Worm (Caenorhabditis elegans) whole organism, late embryonic: ENCODE results near the gene ZC8.6.

Source experiments
- C38D4.7 ChIP-seq: fragments of 200-800 bp; sonication (Bioruptor generic); optimal IDR thresholded peaks from 2 replicates; lab custom pipeline; 2018; ENCODE audit warnings: mild to moderate bottlenecking, missing genetic modification characterization, moderate library complexity, missing compliant biosample characterization
- K02D7.2 ChIP-seq: sonication (generic microtip); optimal IDR thresholded peaks from 2 replicates; lab custom pipeline; 2017; ENCODE audit warnings: mild to moderate bottlenecking, missing genetic modification characterization, missing compliant biosample characterization
- T23F11.4 ChIP-seq: fragments of 200-800 bp; sonication (Bioruptor generic); optimal IDR thresholded peaks from 2 replicates; lab custom pipeline; 2018; ENCODE audit warnings: mild to moderate bottlenecking, missing genetic modification characterization, missing compliant biosample characterization
- ahr-1 ChIP-seq: sonication (generic microtip); optimal IDR thresholded peaks from 2 replicates; lab custom pipeline; 2016; ENCODE audit warnings: missing genetic modification characterization, missing compliant biosample characterization
- ama-1 ChIP-seq: fragments of 150-350 bp; optimal IDR thresholded peaks from 2 replicates; lab custom pipeline; 2014
- ceh-14 ChIP-seq: sonication (generic microtip); optimal IDR thresholded peaks from 2 replicates; lab custom pipeline; 2016; ENCODE audit warnings: missing genotype, missing genetic modification characterization, missing compliant biosample characterization
- ceh-19 ChIP-seq: fragments of 200-800 bp; sonication (Bioruptor generic); optimal IDR thresholded peaks from 2 replicates; lab custom pipeline; 2018; ENCODE audit warnings: mild to moderate bottlenecking, missing genetic modification characterization, missing compliant biosample characterization
- ceh-24 ChIP-seq: sonication (generic microtip); optimal IDR thresholded peaks from 2 replicates; lab custom pipeline; 2016; ENCODE audit warnings: mild to moderate bottlenecking, missing genetic modification characterization, missing compliant biosample characterization
- ceh-30 ChIP-seq: fragments of 150-350 bp; optimal IDR thresholded peaks from 2 replicates; lab custom pipeline; 2014; ENCODE audit warnings: missing biosample characterization, missing genetic modification characterization
- ceh-34 ChIP-seq: sonication (generic microtip); optimal IDR thresholded peaks from 2 replicates; lab custom pipeline; 2016; ENCODE audit warnings: mild to moderate bottlenecking, missing genetic modification characterization, missing compliant biosample characterization
- ceh-48 ChIP-seq: sonication (generic microtip); optimal IDR thresholded peaks from 2 replicates; lab custom pipeline; 2016; ENCODE audit warnings: missing genetic modification characterization, inconsistent platforms, missing compliant biosample characterization
- ceh-6 ChIP-seq: fragments of 200-800 bp; sonication (Bioruptor generic); optimal IDR thresholded peaks from 2 replicates; lab custom pipeline; 2018; ENCODE audit warnings: mild to moderate bottlenecking, missing genetic modification characterization, missing compliant biosample characterization
- ceh-9 ChIP-seq: sonication (generic microtip); optimal IDR thresholded peaks from 2 replicates; lab custom pipeline; 2016; ENCODE audit warnings: mild to moderate bottlenecking, missing genetic modification characterization, inconsistent platforms, missing compliant biosample characterization
- dmd-4 ChIP-seq: sonication (generic microtip); optimal IDR thresholded peaks from 2 replicates; lab custom pipeline; 2016; ENCODE audit warnings: borderline replicate concordance, missing genetic modification characterization, missing compliant biosample characterization
- dve-1 ChIP-seq: sonication (generic microtip); optimal IDR thresholded peaks from 2 replicates; lab custom pipeline; 2017; ENCODE audit warnings: antibody characterized with exemption, mild to moderate bottlenecking, missing genetic modification characterization, missing compliant biosample characterization
- elt-2 ChIP-seq: sonication (generic microtip); optimal IDR thresholded peaks from 2 replicates; lab custom pipeline; 2016; ENCODE audit warnings: missing genetic modification reagents, missing genetic modification characterization, missing compliant biosample characterization
- elt-4 ChIP-seq: sonication (generic microtip); optimal IDR thresholded peaks from 2 replicates; lab custom pipeline; 2016; ENCODE audit warnings: missing genetic modification characterization, missing compliant biosample characterization
- ets-4 ChIP-seq: sonication (generic microtip); optimal IDR thresholded peaks from 2 replicates; lab custom pipeline; 2016; ENCODE audit warnings: missing genetic modification characterization, missing compliant biosample characterization
- eyg-1 ChIP-seq: sonication (generic microtip); optimal IDR thresholded peaks from 2 replicates; lab custom pipeline; 2016; ENCODE audit warnings: missing genotype, missing genetic modification characterization, missing compliant biosample characterization
- fax-1 ChIP-seq: sonication (generic microtip); optimal IDR thresholded peaks from 2 replicates; lab custom pipeline; 2016; ENCODE audit warnings: missing genotype, missing genetic modification characterization, missing compliant biosample characterization
- gmeb-2 ChIP-seq: sonication (generic microtip); optimal IDR thresholded peaks from 2 replicates; lab custom pipeline; 2016; ENCODE audit warnings: missing genetic modification characterization, inconsistent platforms, missing compliant biosample characterization
- hlh-6 ChIP-seq: sonication (generic microtip); optimal IDR thresholded peaks from 2 replicates; lab custom pipeline; 2016; ENCODE audit warnings: missing genotype, missing genetic modification characterization, missing compliant biosample characterization
- hlh-8 ChIP-seq: sonication (generic microtip); optimal IDR thresholded peaks from 2 replicates; lab custom pipeline; 2016; ENCODE audit warnings: missing genotype, missing genetic modification characterization, missing compliant biosample characterization
- lim-6 ChIP-seq: sonication (generic microtip); optimal IDR thresholded peaks from 2 replicates; lab custom pipeline; 2016; ENCODE audit warnings: missing genetic modification characterization, missing compliant biosample characterization
- lin-11 ChIP-seq: fragments of 200-800 bp; sonication (Bioruptor generic); optimal IDR thresholded peaks from 2 replicates; lab custom pipeline; 2018; ENCODE audit warnings: mild to moderate bottlenecking, missing genetic modification characterization, missing compliant biosample characterization
- madf-2 ChIP-seq: sonication (generic microtip); optimal IDR thresholded peaks from 2 replicates; lab custom pipeline; 2017; ENCODE audit warnings: missing genetic modification characterization, missing compliant biosample characterization
- mec-3 ChIP-seq: sonication (generic microtip); optimal IDR thresholded peaks from 2 replicates; lab custom pipeline; 2016; ENCODE audit warnings: borderline replicate concordance, missing genetic modification characterization, missing compliant biosample characterization
- nfya-1 ChIP-seq: sonication (generic microtip); optimal IDR thresholded peaks from 2 replicates; lab custom pipeline; 2017; ENCODE audit warnings: missing genetic modification characterization, mild to moderate bottlenecking, missing compliant biosample characterization, antibody characterized with exemption, moderate library complexity
- pha-4 ChIP-seq: fragments of 150-350 bp; optimal IDR thresholded peaks from 2 replicates; lab custom pipeline; 2018; ENCODE audit warnings: missing biosample characterization, missing genetic modification reagents, missing genetic modification characterization
- pros-1 ChIP-seq: fragments of 150-350 bp; optimal IDR thresholded peaks from 2 replicates; lab custom pipeline; 2014; ENCODE audit warnings: missing biosample characterization, missing genetic modification reagents, missing genetic modification characterization
- rnt-1 ChIP-seq: sonication (generic microtip); optimal IDR thresholded peaks from 2 replicates; lab custom pipeline; 2016; ENCODE audit warnings: missing genetic modification characterization, missing compliant biosample characterization
- sdc-2 ChIP-seq: sonication (generic microtip); optimal IDR thresholded peaks from 2 replicates; lab custom pipeline; 2016; ENCODE audit warnings: missing genotype, missing genetic modification characterization, missing compliant biosample characterization
- sox-2 ChIP-seq: fragments of 200-800 bp; sonication (Bioruptor generic); IDR thresholded peaks from 2 replicates; pipeline ENCODE4 v1.3.6; 2022; ENCODE audit warnings: missing genetic modification reagents, missing genetic modification characterization, missing compliant biosample characterization
- syd-9 ChIP-seq: sonication (generic microtip); optimal IDR thresholded peaks from 2 replicates; lab custom pipeline; 2016; ENCODE audit warnings: mild to moderate bottlenecking, missing genetic modification characterization, moderate library complexity, missing compliant biosample characterization
- tbx-2 ChIP-seq: sonication (generic microtip); optimal IDR thresholded peaks from 2 replicates; lab custom pipeline; 2016; ENCODE audit warnings: missing genetic modification characterization, missing compliant biosample characterization
- tbx-7 ChIP-seq: sonication (generic microtip); optimal IDR thresholded peaks from 2 replicates; lab custom pipeline; 2016; ENCODE audit warnings: missing genotype, missing genetic modification characterization, missing compliant biosample characterization
- unc-3 ChIP-seq, 2 experiments: fragments of 200-800 bp in 1 of 2; sonication (Bioruptor generic) in 1 of 2; sonication (generic microtip) in 1 of 2; conservative IDR thresholded peaks in 1 of 2; optimal IDR thresholded peaks in 1 of 2; 2 replicates each; pipeline versions ENCODE4 v1.3.6 to Lab custom; 2016 to 2022; ENCODE audit warnings: missing compliant biosample characterization in 2 of 2, missing genetic modification characterization in 2 of 2, missing genetic modification reagents in 1 of 2
- unc-42 ChIP-seq: sonication (generic microtip); optimal IDR thresholded peaks from 2 replicates; lab custom pipeline; 2016; ENCODE audit warnings: missing genotype, missing genetic modification characterization, missing compliant biosample characterization
- unc-55 ChIP-seq: sonication (generic microtip); optimal IDR thresholded peaks from 2 replicates; lab custom pipeline; 2017; ENCODE audit warnings: missing biosample characterization, missing genetic modification reagents, missing genetic modification characterization
- unc-86 ChIP-seq: sonication (generic microtip); optimal IDR thresholded peaks from 2 replicates; lab custom pipeline; 2016; ENCODE audit warnings: missing genetic modification characterization, missing compliant biosample characterization
- ztf-16 ChIP-seq: sonication (generic microtip); optimal IDR thresholded peaks from 2 replicates; lab custom pipeline; 2017; ENCODE audit warnings: missing genetic modification characterization, missing compliant biosample characterization

ZC8.6 gene

ce11 chrX:4957259-4957658 lies 40.1 kb downstream of the ZC8.6 start, which contains the start of gene M03F4.4 (continued):
- TF ChIP-seq unc-86 (tag; lab: Kevin White, UChicago) (no peak), tbx-2 (peak; percentile 53), K02D7.2 (tag; lab: Kevin White, UChicago) (no peak), eyg-1 (tag; lab: Kevin White, UChicago) (no peak), syd-9 (no peak), lim-6 (tag; lab: Kevin White, UChicago) (no peak), ama-1 (lab: Kevin White, UChicago) (no peak), rnt-1 (peak; percentile 81), ztf-16 (tag; lab: Kevin White, UChicago) (no peak), ceh-19 (GFP tag; lab: Kevin White, UChicago) (no peak), ceh-6 (GFP tag; lab: Kevin White, UChicago) (no peak), mec-3 (tag; lab: Kevin White, UChicago) (no peak), ceh-34 (tag; lab: Kevin White, UChicago) (peak; percentile 25), hlh-6 (tag; lab: Kevin White, UChicago) (peak; percentile 10), unc-55 (peak; percentile 50), ceh-48 (tag; lab: Kevin White, UChicago) (no peak), madf-2 (tag; lab: Kevin White, UChicago) (no peak)

- TF ChIP-seq ztf-16 (tag; lab: Kevin White, UChicago) (no peak), C38D4.7 (GFP tag; lab: Kevin White, UChicago) (no peak), ahr-1 (tag; lab: Kevin White, UChicago) (no peak), sdc-2 (tag; lab: Kevin White, UChicago) (no peak), ceh-30 (no peak), madf-2 (tag; lab: Kevin White, UChicago) (no peak), elt-4 (tag; lab: Kevin White, UChicago) (no peak), fax-1 (tag; lab: Kevin White, UChicago) (no peak), nfya-1 (tag; lab: Kevin White, UChicago) (no peak), mec-3 (tag; lab: Kevin White, UChicago) (no peak), dmd-4 (no peak), ceh-24 (no peak), elt-2 (tag; lab: Kevin White, UChicago) (no peak), T23F11.4 (GFP tag; lab: Kevin White, UChicago) (no peak), lim-6 (tag; lab: Kevin White, UChicago) (no peak), unc-42 (tag; lab: Kevin White, UChicago) (no peak), ceh-14 (tag; lab: Kevin White, UChicago) (no peak), pha-4 (no peak), lin-11 (no peak), gmeb-2 (tag; lab: Kevin White, UChicago) (no peak)
Measured at ce11 chrX:4947749-4948148, 49.6 kb downstream of the ZC8.6 start, which contains the start of gene tyra-3. tyra-3 (plus strand) TSS chrX:4948049.

- TF ChIP-seq unc-55 (no peak), rnt-1 (no peak), ceh-9 (tag; lab: Kevin White, UChicago) (no peak), T23F11.4 (GFP tag; lab: Kevin White, UChicago) (no peak), hlh-8 (tag; lab: Kevin White, UChicago) (no peak), tbx-7 (tag; lab: Kevin White, UChicago) (no peak), sdc-2 (tag; lab: Kevin White, UChicago) (no peak), tbx-2 (no peak), hlh-6 (tag; lab: Kevin White, UChicago) (no peak), dve-1 (tag; lab: Kevin White, UChicago) (no peak), pros-1 (no peak), sox-2 (GFP tag; lab: Robert Waterston, UW) (no peak), ets-4 (tag; lab: Kevin White, UChicago) (no peak), unc-3 (GFP tag; conservative IDR thresholded peaks at IDR 0.05; lab: Robert Waterston, UW) (no peak), unc-3 (tag; optimal IDR thresholded peaks at IDR 0.05; lab: Kevin White, UChicago) (no peak), elt-4 (tag; lab: Kevin White, UChicago) (no peak), ceh-48 (tag; lab: Kevin White, UChicago) (no peak), ama-1 (lab: Kevin White, UChicago) (no peak)
Measured at ce11 chrX:4938990-4939389, 58.4 kb downstream of the ZC8.6 start.
